Fruit fly (Drosophila melanogaster) whole organism, embryonic: Measurements from ENCODE around the gene CG8301.

Experiments
- Bgb ChIP-seq: fragments of 200-800 bp; sonication (Bioruptor generic); IDR thresholded peaks from 2 replicates; pipeline ENCODE4 v1.3.6; 2022; ENCODE audit warnings: missing biosample characterization, missing genetic modification characterization; ENCODE audit not compliant: partially characterized antibody
- BtbVII ChIP-seq: fragments of 200-800 bp; sonication (Bioruptor generic); optimal IDR thresholded peaks from 3 replicates; lab custom pipeline; 2017; ENCODE audit warnings: missing biosample characterization, mild to moderate bottlenecking, missing genetic modification characterization
- CG11456 ChIP-seq: fragments of 200-800 bp; sonication (Bioruptor generic); IDR thresholded peaks from 3 replicates; pipeline ENCODE4 v1.3.6; 2022; ENCODE audit warnings: missing biosample characterization, missing genetic modification characterization
- CG12769 ChIP-seq: fragments of 200-800 bp; sonication (Bioruptor generic); optimal IDR thresholded peaks from 2 replicates; lab custom pipeline; 2019; ENCODE audit warnings: missing biosample characterization, mild to moderate bottlenecking, missing genetic modification characterization, moderate library complexity
- CG12942 ChIP-seq: fragments of 200-800 bp; sonication (Bioruptor generic); optimal IDR thresholded peaks from 3 replicates; lab custom pipeline; 2016; ENCODE audit warnings: missing biosample characterization, missing genetic modification characterization
- CG13624 ChIP-seq: fragments of 200-800 bp; sonication (Bioruptor generic); optimal IDR thresholded peaks from 2 replicates; lab custom pipeline; 2016; ENCODE audit warnings: missing biosample characterization, missing genetic modification characterization
- CG14014 ChIP-seq: fragments of 200-800 bp; sonication (Bioruptor generic); IDR thresholded peaks from 2 replicates; pipeline ENCODE4 v1.3.6; 2022; ENCODE audit warnings: missing biosample characterization, missing genetic modification characterization
- CG15269 ChIP-seq: fragments of 200-800 bp; sonication (Bioruptor generic); optimal IDR thresholded peaks from 2 replicates; lab custom pipeline; 2018; ENCODE audit warnings: missing biosample characterization, mild to moderate bottlenecking, missing genetic modification characterization, moderate library complexity
- CG17568 ChIP-seq: fragments of 200-800 bp; sonication (Bioruptor generic); optimal IDR thresholded peaks from 2 replicates; lab custom pipeline; 2018; ENCODE audit warnings: missing biosample characterization, mild to moderate bottlenecking, missing genetic modification characterization, moderate library complexity
- CG18476 ChIP-seq: fragments of 200-800 bp; sonication (Bioruptor generic); optimal IDR thresholded peaks from 2 replicates; lab custom pipeline; 2016; ENCODE audit warnings: missing biosample characterization, mild to moderate bottlenecking, missing genetic modification characterization
- CG18619 ChIP-seq: fragments of 200-800 bp; sonication (Bioruptor generic); optimal IDR thresholded peaks from 3 replicates; lab custom pipeline; 2017; ENCODE audit warnings: missing biosample characterization, mild to moderate bottlenecking, missing genetic modification characterization
- CG2199 ChIP-seq: fragments of 200-800 bp; sonication (Bioruptor generic); IDR thresholded peaks from 3 replicates; pipeline ENCODE4 v1.3.6; 2022; ENCODE audit warnings: missing biosample characterization, missing genetic modification characterization
- CG3407 ChIP-seq: fragments of 200-800 bp; sonication (Bioruptor generic); optimal IDR thresholded peaks from 2 replicates; lab custom pipeline; 2018; ENCODE audit warnings: missing biosample characterization, mild to moderate bottlenecking, missing genetic modification characterization
- CG34376 ChIP-seq: fragments of 200-800 bp; sonication (Bioruptor generic); optimal IDR thresholded peaks from 2 replicates; lab custom pipeline; 2018; ENCODE audit warnings: missing biosample characterization, mild to moderate bottlenecking, missing genetic modification characterization
- CG34422 ChIP-seq: fragments of 200-800 bp; sonication (Bioruptor generic); IDR thresholded peaks from 3 replicates; pipeline ENCODE4 v1.3.6; 2022; ENCODE audit warnings: missing biosample characterization, missing genetic modification characterization
- CG4424 ChIP-seq: fragments of 200-800 bp; sonication (Bioruptor generic); optimal IDR thresholded peaks from 3 replicates; lab custom pipeline; 2016; ENCODE audit warnings: missing biosample characterization, missing genetic modification characterization
- CG5953 ChIP-seq: fragments of 200-800 bp; sonication (Bioruptor generic); IDR thresholded peaks from 2 replicates; pipeline ENCODE4 v1.3.6; 2022; ENCODE audit warnings: missing biosample characterization, missing genetic modification characterization
- CG7987 ChIP-seq: fragments of 200-800 bp; sonication (Bioruptor generic); optimal IDR thresholded peaks from 2 replicates; lab custom pipeline; 2018; ENCODE audit warnings: missing biosample characterization, mild to moderate bottlenecking, missing genetic modification characterization, moderate library complexity
- CG8281 ChIP-seq: fragments of 200-800 bp; sonication (Bioruptor generic); optimal IDR thresholded peaks from 2 replicates; lab custom pipeline; 2018; ENCODE audit warnings: missing biosample characterization, mild to moderate bottlenecking, missing genetic modification characterization, moderate library complexity
- CG8290 ChIP-seq, 3 experiments: fragments of 200-800 bp; sonication (Bioruptor generic); optimal IDR thresholded peaks; 2 replicates each; lab custom pipeline; 2016 to 2019; ENCODE audit warnings: missing biosample characterization in 3 of 3, missing genetic modification characterization in 3 of 3, mild to moderate bottlenecking in 2 of 3, moderate library complexity in 1 of 3
- CG9437 ChIP-seq: fragments of 200-800 bp; sonication (Bioruptor generic); optimal IDR thresholded peaks from 2 replicates; lab custom pipeline; 2018; ENCODE audit warnings: missing biosample characterization, mild to moderate bottlenecking, missing genetic modification characterization
- Fer3 ChIP-seq: fragments of 200-800 bp; sonication (Bioruptor generic); optimal IDR thresholded peaks from 2 replicates; lab custom pipeline; 2018; ENCODE audit warnings: missing biosample characterization, mild to moderate bottlenecking, missing genetic modification characterization, moderate library complexity
- HLH4C ChIP-seq: fragments of 200-800 bp; sonication (Bioruptor generic); IDR thresholded peaks from 3 replicates; pipeline ENCODE4 v1.3.6; 2022; ENCODE audit warnings: missing biosample characterization, missing genetic modification characterization; ENCODE audit not compliant: partially characterized antibody
- NFAT ChIP-seq: fragments of 200-800 bp; sonication (Bioruptor generic); IDR thresholded peaks from 2 replicates; pipeline ENCODE4 v1.3.6; 2022; ENCODE audit warnings: missing biosample characterization, missing genetic modification characterization
- Opbp ChIP-seq: fragments of 200-800 bp; sonication (Bioruptor generic); IDR thresholded peaks from 3 replicates; pipeline ENCODE4 v1.3.6; 2022; ENCODE audit warnings: missing biosample characterization, missing genetic modification characterization; ENCODE audit not compliant: partially characterized antibody
- Ptx1 ChIP-seq: fragments of 200-800 bp; sonication (Bioruptor generic); IDR thresholded peaks from 2 replicates; pipeline ENCODE4 v1.3.6; 2022; ENCODE audit warnings: missing biosample characterization, missing genetic modification characterization
- ac ChIP-seq: fragments of 200-800 bp; sonication (Bioruptor generic); optimal IDR thresholded peaks from 3 replicates; lab custom pipeline; 2017; ENCODE audit warnings: missing biosample characterization, mild to moderate bottlenecking, missing genetic modification characterization
- amos ChIP-seq: fragments of 200-800 bp; sonication (Bioruptor generic); IDR thresholded peaks from 2 replicates; pipeline ENCODE4 v1.3.6; 2022; ENCODE audit warnings: missing biosample characterization, missing genetic modification characterization; ENCODE audit not compliant: partially characterized antibody
- br ChIP-seq: fragments of >200 bp; optimal IDR thresholded peaks from 2 replicates; lab custom pipeline; 2017
- cato ChIP-seq: fragments of 200-800 bp; sonication (Bioruptor generic); optimal IDR thresholded peaks from 2 replicates; lab custom pipeline; 2016; ENCODE audit warnings: missing biosample characterization, missing genetic modification characterization, borderline replicate concordance
- chinmo ChIP-seq: fragments of 200-800 bp; sonication (Bioruptor generic); IDR thresholded peaks from 4 replicates; pipeline ENCODE4 v1.3.6; 2022; ENCODE audit warnings: missing biosample characterization, missing genetic modification characterization; ENCODE audit not compliant: partially characterized antibody
- ci ChIP-seq: fragments of 200-800 bp; sonication (Bioruptor generic); IDR thresholded peaks from 3 replicates; pipeline ENCODE4 v1.3.6; 2022; ENCODE audit warnings: missing biosample characterization, missing genetic modification characterization
- crc ChIP-seq: fragments of 200-800 bp; sonication (Bioruptor generic); optimal IDR thresholded peaks from 2 replicates; lab custom pipeline; 2016; ENCODE audit warnings: missing biosample characterization, missing genetic modification characterization
- crol ChIP-seq: fragments of 200-800 bp; sonication (Bioruptor generic); IDR thresholded peaks from 2 replicates; pipeline ENCODE4 v1.3.6; 2022; ENCODE audit warnings: missing biosample characterization, missing genetic modification characterization
- cwo ChIP-seq: fragments of 200-800 bp; sonication (Bioruptor generic); optimal IDR thresholded peaks from 3 replicates; lab custom pipeline; 2017; ENCODE audit warnings: missing biosample characterization, missing genetic modification characterization, mild to moderate bottlenecking, moderate library complexity, missing genetic modification reagents
- fd64A ChIP-seq: fragments of 200-800 bp; sonication (Bioruptor generic); optimal IDR thresholded peaks from 3 replicates; lab custom pipeline; 2018; ENCODE audit warnings: missing biosample characterization, mild to moderate bottlenecking, missing genetic modification characterization
- hb ChIP-seq: fragments of 200-800 bp; sonication (Bioruptor generic); IDR thresholded peaks from 3 replicates; pipeline ENCODE4 v1.3.6; 2022; ENCODE audit warnings: missing biosample characterization, missing genetic modification characterization; ENCODE audit not compliant: partially characterized antibody
- kah ChIP-seq: fragments of 200-800 bp; sonication (Bioruptor generic); optimal IDR thresholded peaks from 2 replicates; lab custom pipeline; 2018; ENCODE audit warnings: missing biosample characterization, mild to moderate bottlenecking, missing genetic modification characterization
- lab ChIP-seq: fragments of 200-800 bp; sonication (Bioruptor generic); optimal IDR thresholded peaks from 3 replicates; lab custom pipeline; 2017; ENCODE audit warnings: missing biosample characterization, missing genetic modification characterization, mild to moderate bottlenecking, moderate library complexity, missing genetic modification reagents
- psq ChIP-seq: fragments of 200-800 bp; sonication (Bioruptor generic); optimal IDR thresholded peaks from 2 replicates; lab custom pipeline; 2017; ENCODE audit warnings: missing biosample characterization, missing genetic modification characterization
- rib ChIP-seq: fragments of 200-800 bp; sonication (Bioruptor generic); IDR thresholded peaks from 2 replicates; pipeline ENCODE4 v1.3.6; 2022; ENCODE audit warnings: missing biosample characterization, missing genetic modification characterization
- row ChIP-seq: fragments of 200-800 bp; sonication (Bioruptor generic); IDR thresholded peaks from 3 replicates; pipeline ENCODE4 v1.3.6; 2022; ENCODE audit warnings: missing biosample characterization, missing genetic modification characterization
- sd ChIP-seq: fragments of 200-800 bp; sonication (Bioruptor generic); optimal IDR thresholded peaks from 3 replicates; lab custom pipeline; 2018; ENCODE audit warnings: missing biosample characterization, mild to moderate bottlenecking, missing genetic modification characterization, moderate library complexity
- sug ChIP-seq: fragments of 200-800 bp; optimal IDR thresholded peaks from 2 replicates; lab custom pipeline; 2019; ENCODE audit warnings: missing biosample characterization, mild to moderate bottlenecking, missing genetic modification characterization, moderate library complexity
- tgo ChIP-seq: fragments of 200-800 bp; sonication (Bioruptor generic); IDR thresholded peaks from 3 replicates; pipeline ENCODE4 v1.3.6; 2022; ENCODE audit warnings: missing biosample characterization, missing genetic modification characterization
- tna ChIP-seq: fragments of 200-800 bp; sonication (Bioruptor generic); IDR thresholded peaks from 2 replicates; pipeline ENCODE4 v1.3.6; 2022; ENCODE audit warnings: missing biosample characterization, missing genetic modification characterization; ENCODE audit not compliant: partially characterized antibody

The CG8301 gene

DNA sequence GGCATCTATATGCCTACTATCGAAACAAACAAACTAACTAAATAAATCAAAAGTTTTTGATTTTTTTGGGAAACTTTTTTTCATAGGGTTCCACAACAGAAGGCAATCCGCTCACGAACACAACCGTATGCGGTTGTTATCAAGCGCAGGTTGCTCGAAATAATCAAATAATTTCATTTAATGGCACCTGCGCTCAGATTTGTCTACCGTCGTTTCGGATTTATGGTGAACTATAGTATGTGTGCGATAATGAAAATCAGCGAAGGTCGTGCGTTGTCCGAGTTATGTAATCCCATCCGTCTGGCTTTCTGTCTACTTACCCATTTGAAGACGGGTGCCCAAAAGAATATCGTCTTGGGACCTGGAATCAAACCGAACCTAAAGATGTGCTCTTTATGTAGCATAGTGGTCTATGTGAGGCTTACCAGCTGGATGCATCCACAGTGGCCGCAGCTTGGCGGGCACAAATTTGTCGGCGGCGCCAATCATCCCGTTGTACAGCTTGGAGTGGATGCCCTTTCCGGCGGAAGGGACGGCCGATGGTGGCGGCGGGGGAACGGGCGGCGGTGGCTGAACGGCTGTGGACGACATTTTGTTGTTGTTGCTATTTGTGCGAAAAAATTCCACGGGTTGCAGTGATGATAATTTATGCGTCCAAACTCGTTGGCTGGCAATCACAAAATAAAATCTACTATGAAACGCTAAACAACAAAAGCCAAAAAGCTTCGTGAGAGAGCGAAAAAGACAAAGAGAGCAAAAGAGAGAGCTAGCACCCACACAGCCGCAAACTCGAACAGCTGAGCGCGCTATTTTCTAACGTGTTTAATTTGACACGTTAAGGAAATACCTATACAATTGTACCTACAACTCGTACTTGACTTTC lies 7.9 kb upstream of the CG8301 start (continued):
- TF ChIP-seq Fer3 (tag; lab: Kevin White, UChicago) = no peak
- TF ChIP-seq Bgb = peak; percentile 43; the same call in 1 of the 2 replicates
- 0 out of 2 replicates have a peak, but pooled peaks have one; percentile 26 for TF ChIP-seq CG5953 (GFP tag; lab: Robert Waterston, UW)
- no peak for TF ChIP-seq psq (GFP tag; lab: Kevin White, UChicago)
- 0 out of 3 replicates have a peak, but pooled peaks have one; percentile 20 for TF ChIP-seq HLH4C
- TF ChIP-seq sug (tag; lab: Kevin White, UChicago) = peak; percentile 50
- no peak for TF ChIP-seq CG18619 (GFP tag; lab: Kevin White, UChicago)
- no peak for TF ChIP-seq CG17568
- no peak for TF ChIP-seq CG8290 (GFP tag; optimal IDR thresholded peaks at IDR 0.05; lab: Kevin White, UChicago)
- TF ChIP-seq CG8290 (tag; optimal IDR thresholded peaks at IDR 0.05; lab: Kevin White, UChicago) = peak in 1 of 2 experiments; percentile 28
- no peak for TF ChIP-seq CG13624 (GFP tag; lab: Kevin White, UChicago)
- TF ChIP-seq CG12942 (GFP tag; lab: Kevin White, UChicago) = no peak
- no peak for TF ChIP-seq cato (GFP tag; lab: Kevin White, UChicago)
- 0 out of 3 replicates have a peak, but pooled peaks have one; percentile 39 for TF ChIP-seq hb
- no peak for TF ChIP-seq ac
- TF ChIP-seq Opbp (GFP tag; lab: Robert Waterston, UW) = no peak
- TF ChIP-seq sd (tag; lab: Kevin White, UChicago) = peak; percentile 76
- TF ChIP-seq tgo (GFP tag; lab: Robert Waterston, UW) = no peak
- peak; percentile 21 for TF ChIP-seq fd64A
- peak; percentile 69; the same call in 2 of the 4 replicates for TF ChIP-seq chinmo (GFP tag; lab: Robert Waterston, UW)
- TF ChIP-seq CG4424 (GFP tag; lab: Kevin White, UChicago) = no peak
- TF ChIP-seq Ptx1 (GFP tag; lab: Robert Waterston, UW) = 0 out of 2 replicates have a peak, but pooled peaks have one; percentile 7
- TF ChIP-seq amos (GFP tag; lab: Robert Waterston, UW) = peak; percentile 28; the same call in 1 of the 2 replicates
- no peak for TF ChIP-seq CG9437
- no peak for TF ChIP-seq CG8281 (tag; lab: Kevin White, UChicago)
- TF ChIP-seq BtbVII (GFP tag; lab: Kevin White, UChicago) = no peak
- TF ChIP-seq cwo (GFP tag; lab: Kevin White, UChicago) = no peak
- peak; percentile 42 for TF ChIP-seq CG12769 (tag; lab: Kevin White, UChicago)
- TF ChIP-seq CG34376 (GFP tag; lab: Kevin White, UChicago) = peak; percentile 24
- TF ChIP-seq CG15269 (tag; lab: Kevin White, UChicago) = peak; percentile 14
- 0 out of 2 replicates have a peak, but pooled peaks have one; percentile 27 for TF ChIP-seq CG14014
- no peak for TF ChIP-seq br (lab: Kevin White, UChicago)
- TF ChIP-seq crol = peak; percentile 86
- peak; percentile 35; the same call in 1 of the 3 replicates for TF ChIP-seq ci (GFP tag; lab: Robert Waterston, UW)
- no peak for TF ChIP-seq crc (GFP tag; lab: Kevin White, UChicago)
- peak; percentile 53 for TF ChIP-seq lab (GFP tag; lab: Kevin White, UChicago)
- peak; percentile 63; the same call in 1 of the 3 replicates for TF ChIP-seq CG34422 (GFP tag; lab: Robert Waterston, UW)
- TF ChIP-seq CG7987 (GFP tag; lab: Kevin White, UChicago) = peak; percentile 47
- TF ChIP-seq CG11456 (GFP tag; lab: Robert Waterston, UW) = peak; percentile 31; the same call in 1 of the 3 replicates
- TF ChIP-seq tna (GFP tag; lab: Robert Waterston, UW) = peak; percentile 55; the same call in 1 of the 2 replicates
- 0 out of 3 replicates have a peak, but pooled peaks have one; percentile 40 for TF ChIP-seq CG2199
- TF ChIP-seq rib (GFP tag; lab: Robert Waterston, UW) = 0 out of 2 replicates have a peak, but pooled peaks have one; percentile 15
- TF ChIP-seq NFAT (GFP tag; lab: Robert Waterston, UW) = peak; percentile 75; the same call in 1 of the 2 replicates
- TF ChIP-seq CG18476 (GFP tag; lab: Kevin White, UChicago) = no peak
- no peak for TF ChIP-seq kah (GFP tag; lab: Kevin White, UChicago)
- TF ChIP-seq row (GFP tag; lab: Robert Waterston, UW) = no peak
- TF ChIP-seq CG3407 (GFP tag; lab: Kevin White, UChicago) = no peak
